Fruit fly (Drosophila melanogaster) whole organism, prepupa: ENCODE results near the gene CG31882.

Experiments
- CG16779 ChIP-seq: fragments of 200-800 bp; sonication (Bioruptor generic); optimal IDR thresholded peaks from 3 replicates; lab custom pipeline; 2017; ENCODE audit warnings: missing biosample characterization, mild to moderate bottlenecking, missing genetic modification characterization
- CG6854 ChIP-seq: fragments of 200-800 bp; sonication (Bioruptor generic); optimal IDR thresholded peaks from 2 replicates; lab custom pipeline; 2017; ENCODE audit warnings: missing biosample characterization, mild to moderate bottlenecking, missing genetic modification characterization
- Ets21C ChIP-seq: fragments of 200-800 bp; sonication (Bioruptor generic); optimal IDR thresholded peaks from 3 replicates; lab custom pipeline; 2016; ENCODE audit warnings: missing biosample characterization, missing genetic modification characterization
- Met ChIP-seq: fragments of 200-800 bp; sonication (Bioruptor generic); optimal IDR thresholded peaks from 3 replicates; lab custom pipeline; 2016; ENCODE audit warnings: missing biosample characterization, missing genetic modification characterization
- Smox ChIP-seq: fragments of 200-800 bp; sonication (Bioruptor generic); optimal IDR thresholded peaks from 3 replicates; lab custom pipeline; 2016; ENCODE audit warnings: missing biosample characterization, missing genetic modification characterization
- Sox102F ChIP-seq: fragments of 200-800 bp; sonication (Bioruptor generic); optimal IDR thresholded peaks from 2 replicates; lab custom pipeline; 2016; ENCODE audit warnings: missing biosample characterization, mild to moderate bottlenecking, missing genetic modification characterization
- achi ChIP-seq: fragments of 200-800 bp; sonication (Bioruptor generic); optimal IDR thresholded peaks from 3 replicates; lab custom pipeline; 2016; ENCODE audit warnings: missing biosample characterization, missing genetic modification characterization
- acj6 ChIP-seq: fragments of 200-800 bp; sonication (Bioruptor generic); optimal IDR thresholded peaks from 3 replicates; lab custom pipeline; 2016; ENCODE audit warnings: missing biosample characterization, missing genetic modification characterization
- cyc ChIP-seq: fragments of 200-800 bp; sonication (Bioruptor generic); optimal IDR thresholded peaks from 3 replicates; lab custom pipeline; 2016; ENCODE audit warnings: missing biosample characterization, missing genetic modification characterization
- fd59A ChIP-seq: fragments of 200-800 bp; sonication (Bioruptor generic); optimal IDR thresholded peaks from 2 replicates; lab custom pipeline; 2017; ENCODE audit warnings: missing biosample characterization, mild to moderate bottlenecking, missing genetic modification characterization, missing genetic modification reagents
- fd85E ChIP-seq: fragments of 200-800 bp; sonication (Bioruptor generic); optimal IDR thresholded peaks from 3 replicates; lab custom pipeline; 2016; ENCODE audit warnings: missing biosample characterization, missing genetic modification characterization
- salr ChIP-seq, 2 experiments: fragments of 200-800 bp; sonication (Bioruptor generic); optimal IDR thresholded peaks; 3 replicates each; lab custom pipeline; 2016 to 2018; ENCODE audit warnings: missing biosample characterization in 2 of 2, missing genetic modification characterization in 2 of 2, mild to moderate bottlenecking in 1 of 2
- spab ChIP-seq: fragments of 200-800 bp; sonication (Bioruptor generic); optimal IDR thresholded peaks from 2 replicates; lab custom pipeline; 2017; ENCODE audit warnings: missing biosample characterization, mild to moderate bottlenecking, missing genetic modification characterization, missing genetic modification reagents
- topi ChIP-seq: fragments of 200-800 bp; sonication (Bioruptor generic); optimal IDR thresholded peaks from 3 replicates; lab custom pipeline; 2016; ENCODE audit warnings: missing biosample characterization, missing genetic modification characterization

DNA sequence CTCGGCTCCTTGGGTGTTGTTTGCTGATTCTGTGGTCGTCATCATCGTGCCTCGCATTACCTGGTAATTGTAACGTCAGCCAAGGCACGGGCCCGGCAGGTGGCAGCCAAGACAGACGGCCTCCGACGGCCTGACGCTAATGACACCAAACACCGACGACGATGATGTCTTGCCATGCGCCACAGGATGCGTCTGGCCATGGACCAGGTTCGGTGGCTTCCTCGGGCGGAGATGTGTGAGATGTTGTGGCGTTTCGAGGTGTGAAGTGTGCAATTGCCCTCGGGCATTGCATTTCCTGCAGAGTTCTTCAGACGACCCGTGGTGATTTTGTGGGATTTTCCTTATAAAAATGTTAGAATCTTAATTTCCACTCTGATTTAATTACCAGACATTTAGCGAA is 23.0 kb downstream of the CG31882 start:
- TF ChIP-seq Smox (GFP tag; lab: Kevin White, UChicago), result no peak
- TF ChIP-seq spab (GFP tag; lab: Kevin White, UChicago), result no peak
- TF ChIP-seq fd59A (GFP tag; lab: Kevin White, UChicago), result no peak
- no peak for TF ChIP-seq achi (GFP tag; lab: Kevin White, UChicago)
- TF ChIP-seq salr (GFP tag; optimal IDR thresholded peaks at IDR 0.05; lab: Kevin White, UChicago), result no peak
- TF ChIP-seq cyc (GFP tag; lab: Kevin White, UChicago), result no peak
- no peak for TF ChIP-seq Sox102F (GFP tag; lab: Kevin White, UChicago)
- no peak for TF ChIP-seq Ets21C (GFP tag; lab: Kevin White, UChicago)
- no peak for TF ChIP-seq fd85E
- no peak for TF ChIP-seq CG6854
- no peak for TF ChIP-seq Met (GFP tag; lab: Kevin White, UChicago)
- TF ChIP-seq CG16779, result no peak
- no peak for TF ChIP-seq topi
- no peak for TF ChIP-seq acj6
